Worm (Caenorhabditis elegans) whole organism, L2 larva: ENCODE measurements around the gene Y47D3B.3.

Experiments
- C34F6.9 ChIP-seq: fragments of 150-350 bp; optimal IDR thresholded peaks from 2 replicates; lab custom pipeline; 2014; ENCODE audit warnings: missing biosample characterization, missing genetic modification characterization
- F13H6.1 ChIP-seq: sonication (generic microtip); optimal IDR thresholded peaks from 2 replicates; lab custom pipeline; 2016; ENCODE audit warnings: missing genetic modification characterization, missing compliant biosample characterization
- R02D3.7 ChIP-seq: fragments of 150-350 bp; optimal IDR thresholded peaks from 2 replicates; lab custom pipeline; 2014; ENCODE audit warnings: missing biosample characterization, missing genetic modification characterization
- Y55F3AM.14 ChIP-seq: fragments of 200-800 bp; sonication (Bioruptor generic); optimal IDR thresholded peaks from 2 replicates; lab custom pipeline; 2018; ENCODE audit warnings: mild to moderate bottlenecking, missing genetic modification characterization, missing compliant biosample characterization
- ZK546.5 ChIP-seq: sonication (generic microtip); optimal IDR thresholded peaks from 2 replicates; lab custom pipeline; 2017; ENCODE audit warnings: missing biosample characterization, missing genetic modification characterization
- alr-1 ChIP-seq: fragments of 150-350 bp; optimal IDR thresholded peaks from 2 replicates; lab custom pipeline; 2014; ENCODE audit warnings: missing biosample characterization, missing genetic modification characterization
- aly-2 ChIP-seq: fragments of 150-350 bp; optimal IDR thresholded peaks from 2 replicates; lab custom pipeline; 2014; ENCODE audit warnings: missing biosample characterization, missing genetic modification characterization
- blmp-1 ChIP-seq: sonication (generic microtip); optimal IDR thresholded peaks from 2 replicates; lab custom pipeline; 2017; ENCODE audit warnings: missing genetic modification characterization, mild to moderate bottlenecking, missing compliant biosample characterization, antibody characterized with exemption, moderate library complexity; ENCODE audit not compliant: insufficient read depth
- ceh-16 ChIP-seq: fragments of 150-350 bp; optimal IDR thresholded peaks from 2 replicates; lab custom pipeline; 2014; ENCODE audit warnings: missing biosample characterization, missing genetic modification characterization
- ceh-82 ChIP-seq: fragments of 150-350 bp; optimal IDR thresholded peaks from 2 replicates; lab custom pipeline; 2014; ENCODE audit warnings: missing biosample characterization, missing genetic modification characterization
- crh-2 ChIP-seq: sonication (generic microtip); optimal IDR thresholded peaks from 2 replicates; lab custom pipeline; 2017; ENCODE audit warnings: missing biosample characterization, missing genetic modification characterization
- dmd-4 ChIP-seq: sonication (generic microtip); optimal IDR thresholded peaks from 2 replicates; lab custom pipeline; 2017; ENCODE audit warnings: missing biosample characterization, missing genetic modification characterization
- egl-27 ChIP-seq: sonication (generic microtip); optimal IDR thresholded peaks from 3 replicates; lab custom pipeline; 2017; ENCODE audit warnings: missing biosample characterization, missing genetic modification reagents, missing genetic modification characterization
- elt-1 ChIP-seq: fragments of 150-350 bp; optimal IDR thresholded peaks from 2 replicates; lab custom pipeline; 2014; ENCODE audit warnings: missing biosample characterization, missing genetic modification characterization
- elt-3 ChIP-seq: sonication (generic microtip); optimal IDR thresholded peaks from 2 replicates; lab custom pipeline; 2017; ENCODE audit warnings: missing biosample characterization, missing genetic modification characterization
- fos-1 ChIP-seq: fragments of 150-350 bp; optimal IDR thresholded peaks from 2 replicates; lab custom pipeline; 2014; ENCODE audit warnings: missing biosample characterization, missing genetic modification characterization
- gmeb-1 ChIP-seq: fragments of 150-350 bp; optimal IDR thresholded peaks from 2 replicates; lab custom pipeline; 2014; ENCODE audit warnings: missing biosample characterization, missing genetic modification characterization
- lin-11 ChIP-seq: fragments of 150-350 bp; sonication (generic microtip); optimal IDR thresholded peaks from 2 replicates; lab custom pipeline; 2014; ENCODE audit warnings: missing biosample characterization, missing genetic modification characterization, inconsistent platforms, mixed read lengths
- lin-39 ChIP-seq: fragments of 150-350 bp; optimal IDR thresholded peaks from 2 replicates; lab custom pipeline; 2014; ENCODE audit warnings: missing biosample characterization, missing genetic modification reagents, missing genetic modification characterization
- mab-5 ChIP-seq: fragments of 150-350 bp; optimal IDR thresholded peaks from 2 replicates; lab custom pipeline; 2014; ENCODE audit warnings: missing biosample characterization, missing genetic modification characterization
- mbf-1 ChIP-seq: sonication (generic microtip); optimal IDR thresholded peaks from 2 replicates; lab custom pipeline; 2017; ENCODE audit warnings: missing biosample characterization, missing genetic modification characterization
- mdl-1 ChIP-seq, 2 experiments: fragments of 150-350 bp in 1 of 2; sonication (generic microtip) in 1 of 2; optimal IDR thresholded peaks; 2 replicates each; lab custom pipeline; 2017; ENCODE audit warnings: missing biosample characterization in 2 of 2, missing genetic modification characterization in 2 of 2
- nhr-10 ChIP-seq: sonication (generic microtip); optimal IDR thresholded peaks from 2 replicates; lab custom pipeline; 2017; ENCODE audit warnings: missing biosample characterization, missing genetic modification characterization
- nhr-11 ChIP-seq: fragments of 150-350 bp; optimal IDR thresholded peaks from 2 replicates; lab custom pipeline; 2014; ENCODE audit warnings: missing biosample characterization, missing genetic modification characterization
- nhr-12 ChIP-seq: fragments of 150-350 bp; optimal IDR thresholded peaks from 2 replicates; lab custom pipeline; 2014; ENCODE audit warnings: missing biosample characterization, missing genetic modification characterization
- nhr-21 ChIP-seq: fragments of 150-350 bp; optimal IDR thresholded peaks from 2 replicates; lab custom pipeline; 2014; ENCODE audit warnings: missing biosample characterization, missing genetic modification characterization
- nhr-23 ChIP-seq: fragments of 150-350 bp; optimal IDR thresholded peaks from 2 replicates; lab custom pipeline; 2014; ENCODE audit warnings: missing biosample characterization, missing genetic modification reagents, missing genetic modification characterization
- nhr-6 ChIP-seq: fragments of 150-350 bp; optimal IDR thresholded peaks from 2 replicates; lab custom pipeline; 2014; ENCODE audit warnings: missing biosample characterization, missing genetic modification characterization
- nhr-77 ChIP-seq: fragments of 150-350 bp; optimal IDR thresholded peaks from 2 replicates; lab custom pipeline; 2014; ENCODE audit warnings: missing biosample characterization, missing genetic modification characterization
- peb-1 ChIP-seq: fragments of 150-350 bp; optimal IDR thresholded peaks from 2 replicates; lab custom pipeline; 2014; ENCODE audit warnings: missing biosample characterization, missing genetic modification characterization
- skn-1 ChIP-seq: sonication (generic microtip); optimal IDR thresholded peaks from 2 replicates; lab custom pipeline; 2017; ENCODE audit warnings: missing biosample characterization, missing genetic modification characterization
- sma-3 ChIP-seq: sonication (generic microtip); optimal IDR thresholded peaks from 2 replicates; lab custom pipeline; 2016; ENCODE audit warnings: missing genetic modification reagents, missing genetic modification characterization, missing compliant biosample characterization
- sma-9 ChIP-seq, 2 experiments: fragments of 150-350 bp in 1 of 2; sonication (generic microtip) in 1 of 2; optimal IDR thresholded peaks; 2 replicates each; lab custom pipeline; 2014 to 2016; ENCODE audit warnings: missing genetic modification characterization in 2 of 2, mild to moderate bottlenecking in 1 of 2, missing biosample characterization in 1 of 2, missing compliant biosample characterization in 1 of 2, missing genetic modification reagents in 1 of 2, moderate library complexity in 1 of 2
- unc-39 ChIP-seq: fragments of 150-350 bp; optimal IDR thresholded peaks from 2 replicates; lab custom pipeline; 2014; ENCODE audit warnings: missing biosample characterization, missing genetic modification characterization
- zag-1 ChIP-seq: fragments of 150-350 bp; optimal IDR thresholded peaks from 2 replicates; lab custom pipeline; 2014; ENCODE audit warnings: missing biosample characterization, missing genetic modification characterization
- ztf-11 ChIP-seq: sonication (generic microtip); optimal IDR thresholded peaks from 2 replicates; lab custom pipeline; 2017; ENCODE audit warnings: missing biosample characterization, missing genetic modification characterization
- ztf-4 ChIP-seq: fragments of 150-350 bp; optimal IDR thresholded peaks from 2 replicates; lab custom pipeline; 2014; ENCODE audit warnings: missing biosample characterization, missing genetic modification characterization

Y47D3B.3 gene

DNA sequence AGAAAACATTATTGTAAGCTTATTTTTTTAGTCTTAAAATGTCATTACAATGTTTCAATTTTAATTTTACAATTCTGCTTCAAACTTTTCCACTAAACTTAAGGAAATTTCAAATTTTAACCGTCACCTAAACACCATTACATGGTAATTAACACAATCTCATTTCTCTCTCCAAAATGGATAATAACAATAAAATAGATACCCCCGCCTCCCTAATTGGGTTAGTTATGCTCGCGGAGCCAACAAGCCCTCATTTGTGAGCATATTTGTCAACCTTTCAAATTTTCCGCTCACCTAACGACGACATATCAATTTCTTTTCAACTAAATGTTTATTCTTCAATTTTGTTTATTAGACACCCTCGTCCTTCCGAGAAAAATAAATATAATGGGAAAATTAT, 39.3 kb upstream of the Y47D3B.3 start:
- TF ChIP-seq crh-2 (tag; lab: Kevin White, UChicago) (no peak), nhr-21 (no peak), R02D3.7 (tag; lab: Kevin White, UChicago) (no peak), alr-1 (tag; lab: Kevin White, UChicago) (no peak), mab-5 (no peak), nhr-77 (tag; lab: Kevin White, UChicago) (no peak), elt-1 (tag; lab: Kevin White, UChicago) (no peak), zag-1 (tag; lab: Kevin White, UChicago) (no peak), elt-3 (tag; lab: Kevin White, UChicago) (no peak), ceh-82 (tag; lab: Kevin White, UChicago) (no peak), nhr-6 (tag; lab: Kevin White, UChicago) (no peak), lin-39 (tag; lab: Kevin White, UChicago) (no peak), peb-1 (no peak), ceh-16 (tag; lab: Kevin White, UChicago) (no peak), sma-9 (GFP tag; optimal IDR thresholded peaks at IDR 0.05; lab: Kevin White, UChicago) (no peak), sma-9 (tag; optimal IDR thresholded peaks at IDR 0.05; lab: Kevin White, UChicago) (no peak), egl-27 (tag; lab: Kevin White, UChicago) (no peak), nhr-11 (tag; lab: Kevin White, UChicago) (no peak), blmp-1 (tag; lab: Kevin White, UChicago) (no peak), sma-3 (GFP tag; lab: Kevin White, UChicago) (no peak)
- TF ChIP-seq, all 48 proteins: peak for 0

DNA sequence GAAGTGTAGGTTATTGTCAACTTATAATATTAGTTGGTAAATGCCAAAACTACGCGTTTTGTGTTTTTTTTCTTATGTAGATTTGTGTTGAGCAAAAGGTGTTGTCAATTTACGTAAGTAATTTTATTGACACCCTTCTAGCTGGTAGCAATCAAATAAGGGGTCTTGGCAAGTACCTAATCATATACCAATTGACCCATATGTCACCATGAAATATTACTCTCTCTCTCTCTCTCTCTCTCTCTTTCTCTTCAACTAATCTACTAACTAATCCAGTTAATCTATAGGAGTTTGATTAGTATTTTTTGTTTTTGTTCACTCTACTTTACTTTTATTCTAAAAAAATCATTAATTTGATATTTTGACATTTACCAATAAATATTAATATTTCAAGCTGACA, 38.2 kb upstream of the Y47D3B.3 start:
- TF ChIP-seq F13H6.1 (tag; lab: Kevin White, UChicago) (no peak), mbf-1 (tag; lab: Kevin White, UChicago) (no peak), R02D3.7 (tag; lab: Kevin White, UChicago) (no peak), nhr-77 (tag; lab: Kevin White, UChicago) (no peak), C34F6.9 (tag; lab: Kevin White, UChicago) (no peak)
- TF ChIP-seq, all 48 proteins: peak for 0

DNA sequence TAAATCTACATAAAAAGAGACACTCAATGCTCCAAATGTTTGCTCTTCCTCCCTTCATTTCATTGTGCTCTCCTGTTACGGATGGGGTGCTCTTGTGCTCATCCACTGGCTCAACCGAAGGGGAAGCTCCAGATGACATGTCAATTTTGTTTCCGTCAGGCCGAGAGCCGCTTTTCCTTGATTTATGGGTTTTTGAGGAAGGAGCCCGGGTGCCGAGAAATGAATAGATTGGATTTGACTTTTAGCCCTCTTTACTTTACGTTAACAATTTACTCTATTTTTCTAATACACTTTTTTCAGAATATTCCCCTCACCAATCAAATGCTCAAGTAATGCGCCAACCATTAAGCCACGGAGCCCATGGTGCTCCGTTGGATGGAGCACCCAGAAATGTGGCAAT, 37.4 kb upstream of the Y47D3B.3 start, which contains the start of gene T28D6.4:
Gene T28D6.4, plus strand, starts transcription at position 301 of the 400 bp plus-strand sequence.
- no peak for TF ChIP-seq mbf-1 (tag; lab: Kevin White, UChicago)
- no peak for TF ChIP-seq crh-2 (tag; lab: Kevin White, UChicago)
- no peak for TF ChIP-seq elt-3 (tag; lab: Kevin White, UChicago)
- TF ChIP-seq lin-11 (tag; lab: Kevin White, UChicago): no peak
- TF ChIP-seq zag-1 (tag; lab: Kevin White, UChicago): no peak
- TF ChIP-seq nhr-12 (tag; lab: Kevin White, UChicago): no peak
- TF ChIP-seq skn-1 (tag; lab: Kevin White, UChicago): no peak
- TF ChIP-seq nhr-23 (tag; lab: Kevin White, UChicago): no peak
- no peak for TF ChIP-seq ZK546.5
- TF ChIP-seq unc-39 (tag; lab: Kevin White, UChicago): no peak
- TF ChIP-seq nhr-77 (tag; lab: Kevin White, UChicago): no peak
- no peak for TF ChIP-seq nhr-10 (tag; lab: Kevin White, UChicago)
- TF ChIP-seq, all 48 proteins: peak for 0

DNA sequence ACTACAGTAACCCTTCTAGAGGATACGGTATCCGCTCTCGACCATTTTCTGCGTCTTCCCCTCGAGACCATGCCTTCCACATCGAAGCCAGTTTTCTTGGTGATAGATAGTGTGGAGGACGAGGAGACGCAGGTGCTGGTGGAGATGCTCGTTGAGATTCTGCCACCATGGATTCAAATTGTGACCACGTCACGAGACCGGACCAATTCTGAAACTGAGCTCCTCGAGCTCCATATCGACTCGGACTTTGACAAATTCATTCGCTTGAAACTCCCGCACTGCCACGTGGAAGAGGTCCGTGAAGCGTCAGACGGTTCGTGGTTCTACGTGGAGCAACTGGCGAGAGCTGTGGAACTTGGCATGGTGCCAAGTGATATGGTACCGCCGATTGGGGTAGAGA, 36.2 kb upstream of the Y47D3B.3 start:
- TF ChIP-seq peb-1 (no peak), mdl-1 (tag; optimal IDR thresholded peaks at IDR 0.05; lab: Kevin White, UChicago) (no peak), dmd-4 (tag; lab: Kevin White, UChicago) (no peak), elt-1 (tag; lab: Kevin White, UChicago) (no peak), ztf-11 (tag; lab: Kevin White, UChicago) (no peak)

DNA sequence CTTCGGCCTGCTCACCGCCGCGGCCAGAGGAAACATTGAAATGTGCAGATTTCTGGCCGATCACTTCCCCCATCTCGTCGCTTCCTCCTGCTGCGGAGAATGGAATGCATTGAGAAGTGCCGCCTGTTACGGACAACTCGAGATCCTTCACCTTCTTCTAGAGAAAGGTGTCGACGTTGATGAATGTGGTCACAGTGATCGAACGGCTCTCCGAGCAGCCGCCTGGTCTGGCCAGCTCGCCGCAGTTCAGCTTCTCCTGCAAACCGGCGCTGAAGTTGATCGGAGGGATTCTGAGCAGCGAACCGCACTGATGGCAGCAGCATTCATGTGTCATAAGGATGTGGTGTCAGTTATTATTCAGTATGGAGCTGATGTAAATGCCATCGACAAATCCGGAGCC, 34.7 kb upstream of the Y47D3B.3 start:
- no peak for TF ChIP-seq aly-2 (tag; lab: Kevin White, UChicago)
- TF ChIP-seq nhr-12 (tag; lab: Kevin White, UChicago): no peak
- no peak for TF ChIP-seq ztf-4 (tag; lab: Kevin White, UChicago)
- no peak for TF ChIP-seq C34F6.9 (tag; lab: Kevin White, UChicago)
- TF ChIP-seq mbf-1 (tag; lab: Kevin White, UChicago): no peak
- TF ChIP-seq lin-39 (tag; lab: Kevin White, UChicago): no peak
- TF ChIP-seq nhr-23 (tag; lab: Kevin White, UChicago): no peak
- no peak for TF ChIP-seq nhr-6 (tag; lab: Kevin White, UChicago)
- TF ChIP-seq gmeb-1 (tag; lab: Kevin White, UChicago): no peak
- no peak for TF ChIP-seq Y55F3AM.14
- no peak for TF ChIP-seq fos-1
- TF ChIP-seq ceh-82 (tag; lab: Kevin White, UChicago): no peak
- TF ChIP-seq F13H6.1 (tag; lab: Kevin White, UChicago): no peak
- TF ChIP-seq mdl-1 (tag; optimal IDR thresholded peaks at IDR 0.05; lab: Kevin White, UChicago): no peak
- no peak for TF ChIP-seq skn-1 (tag; lab: Kevin White, UChicago)
